Fruit fly (Drosophila melanogaster): ENCODE data around the gene Trhn.

DNA sequence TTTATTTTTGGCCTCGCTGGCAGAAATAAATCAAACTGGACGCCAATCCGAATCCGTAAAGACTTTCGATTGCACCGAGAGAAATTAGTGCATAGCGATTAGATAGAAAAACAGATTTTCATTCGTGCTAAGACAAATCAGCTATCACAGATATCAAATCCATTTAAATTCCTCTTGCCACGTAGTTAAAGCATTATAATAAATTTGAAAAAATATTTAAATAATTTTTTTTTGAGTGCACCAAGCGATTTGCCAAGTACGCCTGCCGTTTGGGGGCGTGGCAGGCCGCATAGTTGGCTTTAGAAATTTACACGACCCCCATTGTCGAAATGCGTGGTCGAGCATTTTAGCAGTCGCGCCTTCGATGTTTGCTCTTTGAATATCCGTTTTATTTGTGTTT is 41.3 kb downstream of the Trhn start:
- no peak for TF ChIP-seq ss (GFP tag; optimal IDR thresholded peaks at IDR 0.05)
- no peak for TF ChIP-seq Sox15 (GFP tag; optimal IDR thresholded peaks at IDR 0.05)
- no peak for TF ChIP-seq CG11762 (GFP tag; optimal IDR thresholded peaks at IDR 0.05; ENCODE audit: insufficient read depth)
- TF ChIP-seq OdsH (GFP tag; optimal IDR thresholded peaks at IDR 0.05) = no peak
- TF ChIP-seq Eip78C (GFP tag) = peak; percentile 54
- TF ChIP-seq fd85E (GFP tag; optimal IDR thresholded peaks at IDR 0.05) = no peak
